Worm (Caenorhabditis elegans): ENCODE data around the gene D2096.12.
"Not testable (repeated sequence)": the region's sequence is repeated elsewhere in the genome, so short reads cannot be mapped to it uniquely, and the experiment has no call there.

The D2096.12 gene

DNA sequence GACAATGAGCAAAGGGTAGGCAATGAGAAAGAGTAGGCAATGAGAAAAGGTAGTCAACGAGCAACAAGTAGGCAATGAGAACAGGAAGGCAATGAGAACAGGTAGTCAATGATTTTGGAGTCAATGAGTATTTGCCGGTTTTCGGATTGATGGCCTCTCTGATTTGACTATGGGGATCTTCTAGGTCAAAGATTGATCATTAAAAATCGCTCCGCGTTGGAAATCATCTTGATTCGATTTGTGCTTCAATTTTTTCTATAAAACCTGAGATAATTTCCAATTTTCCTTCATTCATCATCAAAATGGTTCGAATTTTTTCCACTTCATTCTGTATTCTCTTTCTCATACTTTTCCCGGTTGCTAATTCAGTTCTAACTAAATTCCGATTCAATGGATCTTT lies 11.2 kb upstream of the D2096.12 start, which contains the start of gene F17E9.16:
Gene F17E9.16 (plus strand): TSS at position 301 of the 400 bp plus-strand sequence.
- TF ChIP-seq nhr-11 (tag; optimal IDR thresholded peaks at IDR 0.05); arid-1 (GFP tag; conservative IDR thresholded peaks at IDR 0.05); ceh-32 (tag; optimal IDR thresholded peaks at IDR 0.05; ENCODE audit: poor library complexity): not testable (repeated sequence)

DNA sequence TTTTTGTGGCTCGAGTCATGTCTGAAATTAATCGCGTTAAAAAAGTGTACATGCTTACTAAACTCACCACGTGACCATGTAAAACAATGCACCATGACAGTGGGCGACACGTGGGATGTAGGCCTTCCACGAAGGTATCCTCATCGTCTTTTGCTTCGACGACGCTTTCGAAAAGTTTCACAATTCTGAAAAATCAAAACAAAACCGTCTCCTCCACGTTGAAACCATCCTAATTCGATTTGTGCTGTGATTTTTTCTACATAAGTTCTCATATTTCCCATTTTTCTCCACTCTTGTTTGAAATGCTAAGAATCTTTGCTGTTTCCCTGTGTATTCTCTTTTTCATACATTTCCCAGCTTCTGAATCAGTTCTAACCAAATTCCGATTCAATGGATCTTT lies 8.7 kb upstream of the D2096.12 start, which contains the start of gene F17E9.3:
Gene F17E9.3 (plus strand): TSS at position 301 of the 400 bp plus-strand sequence.
- TF ChIP-seq zip-2 (tag; optimal IDR thresholded peaks at IDR 0.05), result no peak

DNA sequence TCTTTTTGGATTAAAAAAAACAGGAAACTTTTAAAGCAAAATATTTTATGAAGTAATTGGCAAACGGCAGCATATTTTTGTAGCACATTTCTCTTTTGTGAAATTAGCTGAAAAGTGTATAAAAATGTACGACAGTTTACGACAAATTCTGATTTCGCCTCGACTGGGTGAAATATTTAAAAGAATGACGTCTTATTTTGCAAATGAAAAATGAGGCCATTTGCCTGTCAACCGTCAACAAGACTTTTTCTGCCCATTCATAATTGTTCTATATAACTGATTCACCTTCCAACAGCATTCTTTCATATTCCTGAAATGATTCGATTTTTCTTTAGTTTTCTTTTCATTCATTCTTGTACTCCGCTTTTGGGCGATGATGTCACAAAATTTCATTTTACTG lies 7.7 kb upstream of the D2096.12 start, which contains the start of the genes F17E9.2 and col-116:
Gene F17E9.2 (plus strand): TSS at position 301 of the 400 bp plus-strand sequence.
Gene col-116 (plus strand): TSS at position 315 of the 400 bp plus-strand sequence.
- TF ChIP-seq dpl-1 (GFP tag; optimal IDR thresholded peaks at IDR 0.05) (no peak), zfp-3 (GFP tag; conservative IDR thresholded peaks at IDR 0.05) (no peak), fos-1 (tag; optimal IDR thresholded peaks at IDR 0.05) (no peak), F44E2.7 (GFP tag; IDR thresholded peaks at IDR 0.05) (no peak), aha-1 (tag) (no peak), Y75B8A.6 (GFP tag; IDR thresholded peaks at IDR 0.05) (no peak), hmg-1.1 (GFP tag; IDR thresholded peaks at IDR 0.05) (no peak), mep-1 (tag; optimal IDR thresholded peaks at IDR 0.05) (no peak), F26F4.8 (GFP tag; conservative IDR thresholded peaks at IDR 0.05) (no peak), saeg-2 (GFP tag; IDR thresholded peaks at IDR 0.05) (no peak), nhr-77 (tag; optimal IDR thresholded peaks at IDR 0.05) (no peak), jun-1 (tag; optimal IDR thresholded peaks at IDR 0.05) (no peak), php-3 (GFP tag; IDR thresholded peaks at IDR 0.05) (no peak), dmd-9 (GFP tag; IDR thresholded peaks at IDR 0.05) (no peak), mdl-1 (tag; optimal IDR thresholded peaks at IDR 0.05) (no peak)

ce11 chrIV:8357299-8357698 lies 6.0 kb upstream of the D2096.12 start:
- TF ChIP-seq set-16 (GFP tag; IDR thresholded peaks at IDR 0.05), result peak; percentile 76; the same call in 1 of the 2 replicates
- TF ChIP-seq lin-38 (GFP tag; IDR thresholded peaks at IDR 0.05), result no peak

DNA sequence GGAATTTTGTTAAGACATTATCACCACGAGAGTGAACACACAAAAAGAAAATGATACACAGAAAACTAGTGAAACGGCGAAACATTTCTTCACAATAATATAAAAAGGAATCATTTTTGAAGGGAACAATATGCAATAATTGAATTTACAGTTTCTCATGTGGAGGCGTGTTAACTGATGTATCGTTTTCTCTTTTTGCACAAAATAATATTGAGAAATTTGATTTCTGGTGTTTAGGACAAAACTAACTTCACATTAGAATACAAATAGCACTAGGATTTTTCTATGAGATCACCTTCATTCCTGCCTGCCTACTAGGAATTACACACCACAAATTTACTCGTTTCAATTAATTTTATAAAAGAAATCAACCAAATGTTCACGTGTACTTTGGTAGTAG lies 4.8 kb upstream of the D2096.12 start, which contains the start of gene D2096.13:
Gene D2096.13 (minus strand): TSS at position 101 of the 400 bp plus-strand sequence.
- TF ChIP-seq F44E2.7 (GFP tag; IDR thresholded peaks at IDR 0.05), result no peak
- no peak for TF ChIP-seq mxl-2 (GFP tag; conservative IDR thresholded peaks at IDR 0.05)
- peak; percentile 35 for TF ChIP-seq aha-1 (tag)

DNA sequence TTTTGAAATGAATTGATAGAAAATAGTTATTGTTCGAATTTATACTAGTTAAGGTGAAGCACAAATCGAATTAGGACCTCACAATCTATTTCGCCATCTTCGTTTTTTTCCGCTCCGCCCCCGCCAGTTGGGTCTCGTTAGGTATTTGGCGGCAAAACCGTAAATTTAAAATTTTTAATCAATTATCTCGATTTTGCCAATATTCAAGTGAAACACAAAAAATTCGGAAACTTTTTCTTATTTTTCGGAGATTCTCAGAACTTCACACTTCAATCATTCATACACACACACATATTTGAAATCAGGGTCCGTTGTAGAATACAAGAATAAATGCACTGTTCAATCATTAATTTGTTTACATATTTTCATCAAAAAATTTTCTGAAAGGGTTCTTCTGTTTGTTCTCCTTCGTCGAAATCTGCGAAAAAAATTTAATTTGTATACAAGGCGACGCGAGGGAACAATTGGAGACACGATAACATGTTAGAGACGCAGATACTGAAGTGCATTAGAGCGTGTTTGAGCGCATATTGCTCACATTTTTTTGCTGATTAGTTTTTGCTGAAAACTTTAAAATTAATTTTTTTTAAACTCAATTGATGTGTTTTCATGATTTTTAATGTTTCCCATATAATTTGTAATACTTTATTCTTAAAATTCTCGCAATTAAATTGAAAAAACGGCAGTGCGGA lies 3.4 kb upstream of the D2096.12 start, which contains the start of gene D2096.5:
Gene D2096.5 (minus strand): TSS at position 51 of the 692 bp plus-strand sequence.
- TF ChIP-seq unc-39 (tag; optimal IDR thresholded peaks at IDR 0.05), result no peak
- TF ChIP-seq pha-4 (GFP tag; IDR thresholded peaks at IDR 0.05), result no peak
- peak; percentile 29 for TF ChIP-seq pha-4 (tag; optimal IDR thresholded peaks at IDR 0.05)
- TF ChIP-seq spr-1 (tag; optimal IDR thresholded peaks at IDR 0.05), result no peak
- no peak for TF ChIP-seq egl-43 (GFP tag; IDR thresholded peaks at IDR 0.05)
- TF ChIP-seq arid-1 (GFP tag; conservative IDR thresholded peaks at IDR 0.05), result no peak
- TF ChIP-seq daf-16 (GFP tag; optimal IDR thresholded peaks at IDR 0.05), result no peak
- TF ChIP-seq daf-16 (tag; optimal IDR thresholded peaks at IDR 0.05), result peak; percentile 44
- TF ChIP-seq tag-97 (GFP tag; IDR thresholded peaks at IDR 0.05), result no peak
- TF ChIP-seq nhr-28 (tag; optimal IDR thresholded peaks at IDR 0.05), result peak; percentile 29
- no peak for TF ChIP-seq ces-1 (GFP tag; optimal IDR thresholded peaks at IDR 0.05)
- TF ChIP-seq daf-19 (GFP tag; conservative IDR thresholded peaks at IDR 0.05), result no peak

All from whole organism, L4 larva.